Worm (Caenorhabditis elegans): ENCODE measurements around the gene F28F8.7.

ce11 chrV:15629543-15629942, 39.1 kb upstream of the F28F8.7 start, which contains the start of gene str-248:
- no peak for TF ChIP-seq flt-1 (GFP tag; IDR thresholded peaks at IDR 0.05)
- TF ChIP-seq tab-1 (GFP tag; IDR thresholded peaks at IDR 0.05) = no peak
- no peak for TF ChIP-seq cog-1 (tag; optimal IDR thresholded peaks at IDR 0.05)
- TF ChIP-seq ztf-29 (GFP tag; IDR thresholded peaks at IDR 0.05) = no peak
- no peak for TF ChIP-seq ztf-23 (GFP tag; IDR thresholded peaks at IDR 0.05)

All from whole organism, midembryonic.